Worm (Caenorhabditis elegans): ENCODE results near the gene thn-6.

thn-6 gene

DNA sequence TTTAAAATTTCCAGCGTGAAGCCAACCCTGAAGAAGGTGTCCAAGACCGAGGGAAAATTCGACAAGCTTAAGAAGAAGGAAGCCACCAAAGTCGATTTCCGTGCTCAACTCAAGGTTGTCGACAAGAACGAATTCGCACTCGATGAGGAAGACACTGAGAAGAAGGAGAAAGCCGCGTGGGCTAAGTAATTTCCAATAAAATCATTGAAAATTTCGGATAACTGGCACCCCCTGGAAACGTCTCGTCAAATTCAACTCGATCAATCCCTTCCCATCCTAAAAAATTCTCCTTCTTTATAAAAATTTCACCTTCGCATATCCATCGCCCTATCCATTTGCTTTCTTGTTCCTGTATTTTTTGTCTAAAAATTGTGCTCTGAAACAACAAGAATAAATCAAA lies 22.0 kb upstream of the thn-6 start:
- TF ChIP-seq nhr-77 (tag; optimal IDR thresholded peaks at IDR 0.05), result no peak
- TF ChIP-seq mab-5 (tag; optimal IDR thresholded peaks at IDR 0.05), result no peak
- no peak for TF ChIP-seq ZK546.5 (tag; optimal IDR thresholded peaks at IDR 0.05)
- no peak for TF ChIP-seq peb-1 (tag; optimal IDR thresholded peaks at IDR 0.05)

ce11 chrIV:5209390-5209789 lies 19.3 kb upstream of the thn-6 start, which contains the start of the genes Y59E9AL.36 and nbet-1:
Gene Y59E9AL.36 (minus strand): TSS chrIV:5209481.
Gene nbet-1 (plus strand): TSS chrIV:5209501.
- TF ChIP-seq ZK546.5 (tag; optimal IDR thresholded peaks at IDR 0.05) (no peak), mdl-1 (tag; optimal IDR thresholded peaks at IDR 0.05) (peak in 1 of 2 experiments; percentile 36), sma-3 (GFP tag; optimal IDR thresholded peaks at IDR 0.05) (peak; percentile 73), nhr-25 (tag; optimal IDR thresholded peaks at IDR 0.05) (peak; percentile 66), peb-1 (tag; optimal IDR thresholded peaks at IDR 0.05) (no peak), blmp-1 (tag; optimal IDR thresholded peaks at IDR 0.05; ENCODE audit: insufficient read depth) (no peak), sem-4 (tag; optimal IDR thresholded peaks at IDR 0.05) (no peak), Y55F3AM.14 (GFP tag; optimal IDR thresholded peaks at IDR 0.05) (no peak), ama-1 (optimal IDR thresholded peaks at IDR 0.05) (no peak), fos-1 (tag; optimal IDR thresholded peaks at IDR 0.05) (peak; percentile 36), snpc-4 (tag; optimal IDR thresholded peaks at IDR 0.05) (peak; percentile 40), egl-27 (tag; optimal IDR thresholded peaks at IDR 0.05) (peak; percentile 54), nhr-12 (tag; optimal IDR thresholded peaks at IDR 0.05) (no peak), skn-1 (tag; optimal IDR thresholded peaks at IDR 0.05) (no peak), ceh-82 (tag; optimal IDR thresholded peaks at IDR 0.05) (no peak), crh-2 (tag; optimal IDR thresholded peaks at IDR 0.05) (peak; percentile 96), nhr-10 (tag; optimal IDR thresholded peaks at IDR 0.05) (no peak), nhr-23 (tag; optimal IDR thresholded peaks at IDR 0.05) (no peak), mbf-1 (tag; optimal IDR thresholded peaks at IDR 0.05) (no peak), lsy-2 (tag; optimal IDR thresholded peaks at IDR 0.05) (peak; percentile 73 to 82), mab-5 (tag; optimal IDR thresholded peaks at IDR 0.05) (peak; percentile 72), lin-39 (tag; optimal IDR thresholded peaks at IDR 0.05) (no peak), gmeb-1 (tag; optimal IDR thresholded peaks at IDR 0.05) (peak; percentile 88), elt-3 (tag; optimal IDR thresholded peaks at IDR 0.05) (no peak), F13H6.1 (tag; optimal IDR thresholded peaks at IDR 0.05) (peak; percentile 14), alr-1 (tag; optimal IDR thresholded peaks at IDR 0.05) (no peak), zag-1 (tag; optimal IDR thresholded peaks at IDR 0.05) (peak; percentile 4), R02D3.7 (tag; optimal IDR thresholded peaks at IDR 0.05) (peak; percentile 82), dmd-4 (tag; optimal IDR thresholded peaks at IDR 0.05) (no peak), elt-1 (tag; optimal IDR thresholded peaks at IDR 0.05) (no peak), nhr-77 (tag; optimal IDR thresholded peaks at IDR 0.05) (no peak), nhr-6 (tag; optimal IDR thresholded peaks at IDR 0.05) (no peak), ztf-1 (GFP tag; conservative IDR thresholded peaks at IDR 0.05) (no peak), aly-2 (tag; optimal IDR thresholded peaks at IDR 0.05) (no peak), lin-11 (tag; optimal IDR thresholded peaks at IDR 0.05) (peak; percentile 75), ceh-16 (tag; optimal IDR thresholded peaks at IDR 0.05) (no peak), C34F6.9 (tag; optimal IDR thresholded peaks at IDR 0.05) (peak; percentile 82), unc-62 (GFP tag; optimal IDR thresholded peaks at IDR 0.05) (no peak), sma-9 (GFP tag; optimal IDR thresholded peaks at IDR 0.05) (peak; percentile 52), sma-9 (tag; optimal IDR thresholded peaks at IDR 0.05) (no peak), nhr-11 (tag; optimal IDR thresholded peaks at IDR 0.05) (peak; percentile 69), nhr-237 (tag; optimal IDR thresholded peaks at IDR 0.05) (no peak), nhr-129 (tag; optimal IDR thresholded peaks at IDR 0.05) (peak; percentile 83), unc-55 (GFP tag; optimal IDR thresholded peaks at IDR 0.05) (peak; percentile 93), ztf-4 (tag; optimal IDR thresholded peaks at IDR 0.05) (no peak), unc-39 (tag; optimal IDR thresholded peaks at IDR 0.05) (no peak), nhr-21 (tag; optimal IDR thresholded peaks at IDR 0.05) (peak; percentile 42), ztf-11 (tag; optimal IDR thresholded peaks at IDR 0.05) (no peak), lin-13 (GFP tag; optimal IDR thresholded peaks at IDR 0.05) (peak; percentile 54)
